Fruit fly (Drosophila melanogaster) whole organism, embryonic: ENCODE data around the gene CG45079.

Source experiments
- Antp ChIP-seq: fragments of 200-800 bp; sonication (Bioruptor generic); optimal IDR thresholded peaks from 3 replicates; lab custom pipeline; 2016; ENCODE audit warnings: missing biosample characterization, missing genetic modification characterization
- Blimp-1 ChIP-seq: fragments of 200-800 bp; sonication (Bioruptor generic); optimal IDR thresholded peaks from 3 replicates; lab custom pipeline; 2018; ENCODE audit warnings: missing biosample characterization, missing genetic modification characterization, mild to moderate bottlenecking, moderate library complexity, missing genetic modification reagents
- CG1024 ChIP-seq: fragments of 200-800 bp; sonication (Bioruptor generic); IDR thresholded peaks from 2 replicates; pipeline ENCODE4 v1.3.6; 2022; ENCODE audit warnings: missing biosample characterization, missing genetic modification characterization
- CG10274 ChIP-seq: fragments of 200-800 bp; sonication (Bioruptor generic); optimal IDR thresholded peaks from 3 replicates; lab custom pipeline; 2017; ENCODE audit warnings: missing biosample characterization, mild to moderate bottlenecking, missing genetic modification characterization
- CG11560 ChIP-seq: fragments of 200-800 bp; sonication (Bioruptor generic); IDR thresholded peaks from 3 replicates; pipeline ENCODE4 v1.3.6; 2022; ENCODE audit warnings: missing biosample characterization, missing genetic modification characterization
- CG14710 ChIP-seq: fragments of 200-800 bp; sonication (Bioruptor generic); optimal IDR thresholded peaks from 3 replicates; lab custom pipeline; 2019; ENCODE audit warnings: missing biosample characterization, mild to moderate bottlenecking, missing genetic modification characterization, moderate library complexity
- CG14965 ChIP-seq: fragments of 200-800 bp; sonication (Bioruptor generic); optimal IDR thresholded peaks from 2 replicates; lab custom pipeline; 2016; ENCODE audit warnings: missing biosample characterization, missing genetic modification characterization, borderline replicate concordance
- CG15601 ChIP-seq: fragments of 200-800 bp; sonication (Bioruptor generic); optimal IDR thresholded peaks from 3 replicates; lab custom pipeline; 2019; ENCODE audit warnings: missing biosample characterization, mild to moderate bottlenecking, missing genetic modification characterization, moderate library complexity
- CG18011 ChIP-seq: fragments of 200-800 bp; sonication (Bioruptor generic); optimal IDR thresholded peaks from 2 replicates; lab custom pipeline; 2017; ENCODE audit warnings: missing biosample characterization, missing genetic modification characterization, mild to moderate bottlenecking, moderate library complexity, missing genotype
- CG2120 ChIP-seq: fragments of 200-800 bp; sonication (Bioruptor generic); optimal IDR thresholded peaks from 3 replicates; lab custom pipeline; 2016; ENCODE audit warnings: missing biosample characterization, missing genetic modification characterization
- CG2712 ChIP-seq: fragments of 200-800 bp; optimal IDR thresholded peaks from 3 replicates; lab custom pipeline; 2019; ENCODE audit warnings: missing biosample characterization, mild to moderate bottlenecking, missing genetic modification characterization, moderate library complexity
- CG2875 ChIP-seq: fragments of 200-800 bp; sonication (Bioruptor generic); optimal IDR thresholded peaks from 2 replicates; lab custom pipeline; 2017; ENCODE audit warnings: missing biosample characterization, mild to moderate bottlenecking, missing genetic modification characterization, missing genetic modification reagents
- CG2889 ChIP-seq: fragments of 200-800 bp; sonication (Bioruptor generic); IDR thresholded peaks from 3 replicates; pipeline ENCODE4 v1.3.6; 2022; ENCODE audit warnings: missing biosample characterization, missing genetic modification characterization
- CG3407 ChIP-seq: fragments of 200-800 bp; sonication (Bioruptor generic); optimal IDR thresholded peaks from 2 replicates; lab custom pipeline; 2018; ENCODE audit warnings: missing biosample characterization, mild to moderate bottlenecking, missing genetic modification characterization
- CG3838 ChIP-seq: fragments of 200-800 bp; sonication (Bioruptor generic); optimal IDR thresholded peaks from 3 replicates; lab custom pipeline; 2016; ENCODE audit warnings: missing biosample characterization, missing genetic modification characterization
- CG5245 ChIP-seq: fragments of 200-800 bp; sonication (Bioruptor generic); optimal IDR thresholded peaks from 3 replicates; lab custom pipeline; 2016; ENCODE audit warnings: missing biosample characterization, missing genetic modification characterization
- CG5953 ChIP-seq: fragments of 200-800 bp; sonication (Bioruptor generic); IDR thresholded peaks from 2 replicates; pipeline ENCODE4 v1.3.6; 2022; ENCODE audit warnings: missing biosample characterization, missing genetic modification characterization
- CG6654 ChIP-seq: fragments of 200-800 bp; sonication (Bioruptor generic); optimal IDR thresholded peaks from 2 replicates; lab custom pipeline; 2017; ENCODE audit warnings: missing biosample characterization, mild to moderate bottlenecking, missing genetic modification characterization
- CG6683 ChIP-seq: fragments of 200-800 bp; sonication (Bioruptor generic); optimal IDR thresholded peaks from 2 replicates; lab custom pipeline; 2017; ENCODE audit warnings: missing biosample characterization, mild to moderate bottlenecking, missing genetic modification characterization, missing genetic modification reagents
- CG7839 ChIP-seq: fragments of 200-800 bp; sonication (Bioruptor generic); optimal IDR thresholded peaks from 3 replicates; lab custom pipeline; 2018; ENCODE audit warnings: missing biosample characterization, mild to moderate bottlenecking, missing genetic modification characterization, moderate library complexity
- CG7963 ChIP-seq: fragments of 200-800 bp; sonication (Bioruptor generic); IDR thresholded peaks from 3 replicates; pipeline ENCODE4 v1.3.6; 2022; ENCODE audit warnings: missing biosample characterization, missing genetic modification characterization; ENCODE audit not compliant: partially characterized antibody
- CG8924 ChIP-seq: fragments of 200-800 bp; optimal IDR thresholded peaks from 3 replicates; lab custom pipeline; 2019; ENCODE audit warnings: missing biosample characterization, mild to moderate bottlenecking, missing genetic modification characterization, moderate library complexity
- Deaf1 ChIP-seq: fragments of 200-800 bp; optimal IDR thresholded peaks from 3 replicates; lab custom pipeline; 2019; ENCODE audit warnings: missing biosample characterization, mild to moderate bottlenecking, missing genetic modification characterization, moderate library complexity
- Dip3 ChIP-seq: fragments of 200-800 bp; sonication (Bioruptor generic); optimal IDR thresholded peaks from 3 replicates; lab custom pipeline; 2016; ENCODE audit warnings: missing biosample characterization, missing genetic modification characterization
- Doc3 ChIP-seq: fragments of 200-800 bp; sonication (Bioruptor generic); IDR thresholded peaks from 3 replicates; pipeline ENCODE4 v1.3.6; 2022; ENCODE audit warnings: missing biosample characterization, missing genetic modification characterization; ENCODE audit not compliant: partially characterized antibody
- E2f2 ChIP-seq: fragments of 200-800 bp; sonication (Bioruptor generic); IDR thresholded peaks from 2 replicates; pipeline ENCODE4 v1.3.6; 2022; ENCODE audit warnings: missing biosample characterization, missing genetic modification characterization
- Gsc ChIP-seq: fragments of 200-800 bp; sonication (Bioruptor generic); IDR thresholded peaks from 2 replicates; pipeline ENCODE4 v1.3.6; 2022; ENCODE audit warnings: missing biosample characterization, missing genetic modification characterization
- Opbp ChIP-seq: fragments of 200-800 bp; sonication (Bioruptor generic); IDR thresholded peaks from 3 replicates; pipeline ENCODE4 v1.3.6; 2022; ENCODE audit warnings: missing biosample characterization, missing genetic modification characterization; ENCODE audit not compliant: partially characterized antibody
- ac ChIP-seq: fragments of 200-800 bp; sonication (Bioruptor generic); optimal IDR thresholded peaks from 3 replicates; lab custom pipeline; 2017; ENCODE audit warnings: missing biosample characterization, mild to moderate bottlenecking, missing genetic modification characterization
- ase ChIP-seq: fragments of 200-800 bp; sonication (Bioruptor generic); IDR thresholded peaks from 3 replicates; pipeline ENCODE4 v1.3.6; 2022; ENCODE audit warnings: missing biosample characterization, missing genetic modification characterization
- ash1 ChIP-seq: fragments of 200-800 bp; sonication (Bioruptor generic); optimal IDR thresholded peaks from 2 replicates; lab custom pipeline; 2018; ENCODE audit warnings: missing biosample characterization, mild to moderate bottlenecking, missing genetic modification characterization
- crol ChIP-seq: fragments of 200-800 bp; sonication (Bioruptor generic); IDR thresholded peaks from 2 replicates; pipeline ENCODE4 v1.3.6; 2022; ENCODE audit warnings: missing biosample characterization, missing genetic modification characterization
- cwo ChIP-seq: fragments of 200-800 bp; sonication (Bioruptor generic); optimal IDR thresholded peaks from 3 replicates; lab custom pipeline; 2017; ENCODE audit warnings: missing biosample characterization, missing genetic modification characterization, mild to moderate bottlenecking, moderate library complexity, missing genetic modification reagents
- dmrt99B ChIP-seq: fragments of 200-800 bp; sonication (Bioruptor generic); optimal IDR thresholded peaks from 2 replicates; lab custom pipeline; 2018; ENCODE audit warnings: missing biosample characterization, mild to moderate bottlenecking, missing genetic modification characterization, moderate library complexity
- emc ChIP-seq: fragments of 200-800 bp; sonication (Bioruptor generic); optimal IDR thresholded peaks from 2 replicates; lab custom pipeline; 2016; ENCODE audit warnings: missing biosample characterization, missing genetic modification characterization
- exex ChIP-seq: fragments of 200-800 bp; sonication (Bioruptor generic); optimal IDR thresholded peaks from 4 replicates; lab custom pipeline; 2018; ENCODE audit warnings: missing biosample characterization, mild to moderate bottlenecking, missing genetic modification characterization, moderate library complexity
- h ChIP-seq: fragments of >200 bp; optimal IDR thresholded peaks from 2 replicates; lab custom pipeline; 2017
- kah ChIP-seq: fragments of 200-800 bp; sonication (Bioruptor generic); optimal IDR thresholded peaks from 2 replicates; lab custom pipeline; 2018; ENCODE audit warnings: missing biosample characterization, mild to moderate bottlenecking, missing genetic modification characterization
- lab ChIP-seq: fragments of 200-800 bp; sonication (Bioruptor generic); optimal IDR thresholded peaks from 3 replicates; lab custom pipeline; 2017; ENCODE audit warnings: missing biosample characterization, missing genetic modification characterization, mild to moderate bottlenecking, moderate library complexity, missing genetic modification reagents
- lola ChIP-seq, 3 experiments: fragments of >200 bp in 2 of 3; fragments of 200-800 bp in 1 of 3; sonication (Bioruptor generic) in 1 of 3; optimal IDR thresholded peaks; 2 replicates each; lab custom pipeline; 2017 to 2019; ENCODE audit warnings: missing biosample characterization in 3 of 3, missing genetic modification characterization in 3 of 3, mild to moderate bottlenecking in 1 of 3, moderate library complexity in 1 of 3
- pfk ChIP-seq: fragments of 200-800 bp; sonication (Bioruptor generic); optimal IDR thresholded peaks from 2 replicates; lab custom pipeline; 2018; ENCODE audit warnings: missing biosample characterization, mild to moderate bottlenecking, missing genetic modification characterization, moderate library complexity
- pita ChIP-seq: fragments of 200-800 bp; sonication (Bioruptor generic); optimal IDR thresholded peaks from 2 replicates; lab custom pipeline; 2017; ENCODE audit warnings: missing biosample characterization, mild to moderate bottlenecking, missing genetic modification characterization
- salm ChIP-seq: fragments of 200-800 bp; sonication (Bioruptor generic); optimal IDR thresholded peaks from 2 replicates; lab custom pipeline; 2018; ENCODE audit warnings: missing biosample characterization, mild to moderate bottlenecking, missing genetic modification characterization
- trh ChIP-seq: fragments of 200-800 bp; sonication (Bioruptor generic); optimal IDR thresholded peaks from 2 replicates; lab custom pipeline; 2016; ENCODE audit warnings: missing biosample characterization, missing genetic modification characterization
- tup ChIP-seq: fragments of 200-800 bp; sonication (Bioruptor generic); optimal IDR thresholded peaks from 2 replicates; lab custom pipeline; 2016; ENCODE audit warnings: missing biosample characterization, mild to moderate bottlenecking, missing genetic modification characterization, moderate library complexity
- unc-4 ChIP-seq: fragments of 200-800 bp; sonication (Bioruptor generic); IDR thresholded peaks from 2 replicates; pipeline ENCODE4 v1.3.6; 2022; ENCODE audit warnings: missing biosample characterization, missing genetic modification characterization; ENCODE audit not compliant: partially characterized antibody
- usp ChIP-seq: fragments of >200 bp; optimal IDR thresholded peaks from 2 replicates; lab custom pipeline; 2017; ENCODE audit warnings: missing biosample characterization, missing genetic modification characterization
- zf30C ChIP-seq: fragments of 200-800 bp; sonication (Bioruptor generic); optimal IDR thresholded peaks from 3 replicates; lab custom pipeline; 2018; ENCODE audit warnings: missing biosample characterization, mild to moderate bottlenecking, missing genetic modification characterization
- zfh2 ChIP-seq: fragments of 200-800 bp; sonication (Bioruptor generic); optimal IDR thresholded peaks from 2 replicates; lab custom pipeline; 2016; ENCODE audit warnings: missing biosample characterization, missing genetic modification characterization

CG45079 gene

dm6 chr3R:17080666-17081358, 43.5 kb upstream of the CG45079 start (continued):
- peak; percentile 80 for TF ChIP-seq Deaf1 (tag; lab: Kevin White, UChicago)
- peak in 1 of 3 experiments; percentile 97 for TF ChIP-seq lola (GFP tag; optimal IDR thresholded peaks at IDR 0.05; lab: Kevin White, UChicago)
- TF ChIP-seq ash1 (GFP tag; lab: Kevin White, UChicago) = peak; percentile 55
- no peak for TF ChIP-seq unc-4 (GFP tag; lab: Robert Waterston, UW)
- peak; percentile 83 for TF ChIP-seq CG18011
- TF ChIP-seq pita (GFP tag; lab: Kevin White, UChicago) = no peak
- peak; percentile 88 for TF ChIP-seq Dip3
- peak; percentile 95 for TF ChIP-seq CG3407 (GFP tag; lab: Kevin White, UChicago)
- TF ChIP-seq CG2889 (GFP tag; lab: Robert Waterston, UW) = peak; percentile 72
- peak; percentile 85 for TF ChIP-seq ac (GFP tag; lab: Kevin White, UChicago)
- peak; percentile 96 for TF ChIP-seq lab
- TF ChIP-seq kah = peak; percentile 90
- TF ChIP-seq CG6683 = peak; percentile 93
- peak; percentile 97 for TF ChIP-seq CG2712 (tag; lab: Kevin White, UChicago)
- TF ChIP-seq salm = peak; percentile 96
- TF ChIP-seq crol = peak; percentile 59
- peak; percentile 55 for TF ChIP-seq CG14965 (GFP tag; lab: Kevin White, UChicago)
- no peak for TF ChIP-seq usp (GFP tag; lab: Kevin White, UChicago)
- TF ChIP-seq CG15601 (tag; lab: Kevin White, UChicago) = peak; percentile 94
- TF ChIP-seq zf30C (GFP tag; lab: Kevin White, UChicago) = no peak
- TF ChIP-seq CG1024 (GFP tag; lab: Robert Waterston, UW) = peak; percentile 69
- peak; percentile 53 for TF ChIP-seq exex (tag; lab: Kevin White, UChicago)
- peak; percentile 90 for TF ChIP-seq CG3838
- TF ChIP-seq tup = peak; percentile 86
- TF ChIP-seq emc (GFP tag; lab: Kevin White, UChicago) = peak; percentile 53
- peak; percentile 96 for TF ChIP-seq CG8924 (tag; lab: Kevin White, UChicago)
- TF ChIP-seq Opbp (GFP tag; lab: Robert Waterston, UW) = no peak
- peak; percentile 77 for TF ChIP-seq CG10274
- TF ChIP-seq ase (GFP tag; lab: Robert Waterston, UW) = peak; percentile 91
- peak; percentile 92 for TF ChIP-seq Blimp-1 (GFP tag; lab: Kevin White, UChicago)
- peak; percentile 86 for TF ChIP-seq zfh2 (GFP tag; lab: Kevin White, UChicago)
- TF ChIP-seq Gsc (GFP tag; lab: Robert Waterston, UW) = no peak
- TF ChIP-seq cwo (GFP tag; lab: Kevin White, UChicago) = peak; percentile 93
- peak; percentile 97 for TF ChIP-seq CG7839 (tag; lab: Kevin White, UChicago)
- peak; percentile 92 for TF ChIP-seq CG5953 (GFP tag; lab: Robert Waterston, UW)
- TF ChIP-seq CG6654 (GFP tag; lab: Kevin White, UChicago) = peak; percentile 85
- TF ChIP-seq Doc3 (GFP tag; lab: Robert Waterston, UW) = no peak
- no peak for TF ChIP-seq CG7963 (GFP tag; lab: Robert Waterston, UW)
- no peak for TF ChIP-seq h
- TF ChIP-seq CG5245 (GFP tag; lab: Kevin White, UChicago) = peak; percentile 91
- peak; percentile 97 for TF ChIP-seq dmrt99B
- TF ChIP-seq CG2875 (GFP tag; lab: Kevin White, UChicago) = peak; percentile 97
- TF ChIP-seq pfk = no peak
- peak; percentile 88 for TF ChIP-seq Antp (GFP tag; lab: Kevin White, UChicago)
- TF ChIP-seq CG11560 = peak; percentile 80; the same call in 2 of the 3 replicates
- peak; percentile 96 for TF ChIP-seq CG14710
- peak; percentile 94 for TF ChIP-seq CG2120 (GFP tag; lab: Kevin White, UChicago)
- TF ChIP-seq trh (GFP tag; lab: Kevin White, UChicago) = peak; percentile 85
- TF ChIP-seq E2f2 (GFP tag; lab: Robert Waterston, UW) = peak; percentile 78
